Worm (Caenorhabditis elegans) whole organism, L4 larva: ENCODE data around the gene C14A4.7.

Experiments used
- F26F4.8 ChIP-seq: fragments of 200-800 bp; sonication (Bioruptor generic); conservative IDR thresholded peaks from 2 replicates; pipeline ENCODE4 v1.3.6; 2022; ENCODE audit warnings: missing genetic modification characterization, missing compliant biosample characterization
- F44E2.7 ChIP-seq: fragments of 200-800 bp; sonication (Bioruptor generic); IDR thresholded peaks from 2 replicates; pipeline ENCODE4 v2.1.2; 2022; ENCODE audit warnings: missing genetic modification characterization, missing compliant biosample characterization
- F49E8.2 ChIP-seq: sonication (generic microtip); optimal IDR thresholded peaks from 2 replicates; lab custom pipeline; 2016; ENCODE audit warnings: missing compliant biosample characterization, mild to moderate bottlenecking, missing genetic modification characterization, borderline replicate concordance
- T20F7.1 ChIP-seq: fragments of 200-800 bp; sonication (Bioruptor generic); optimal IDR thresholded peaks from 2 replicates; lab custom pipeline; 2018; ENCODE audit warnings: mild to moderate bottlenecking, missing genetic modification characterization, missing compliant biosample characterization
- T26A8.4 ChIP-seq: fragments of 200-800 bp; sonication (Bioruptor generic); IDR thresholded peaks from 2 replicates; pipeline ENCODE4 v1.3.6; 2022; ENCODE audit warnings: missing genetic modification characterization, missing compliant biosample characterization
- Y105C5A.15 ChIP-seq: fragments of 200-800 bp; sonication (Bioruptor generic); IDR thresholded peaks from 2 replicates; pipeline ENCODE4 v1.3.6; 2022; ENCODE audit warnings: missing genetic modification characterization, missing compliant biosample characterization
- Y75B8A.6 ChIP-seq: fragments of 200-800 bp; sonication (Bioruptor generic); IDR thresholded peaks from 2 replicates; pipeline ENCODE4 v1.3.6; 2022; ENCODE audit warnings: missing genetic modification reagents, missing genetic modification characterization, missing compliant biosample characterization
- ZK337.2 ChIP-seq: fragments of 200-800 bp; sonication (Bioruptor generic); IDR thresholded peaks from 2 replicates; pipeline ENCODE4 v1.3.6; 2022; ENCODE audit warnings: missing genetic modification reagents, missing genetic modification characterization, missing compliant biosample characterization
- aha-1 ChIP-seq: fragments of 150-350 bp; peaks from one replicate; lab custom pipeline; 2014; ENCODE audit warnings: missing biosample characterization, missing genetic modification characterization
- ama-1 ChIP-seq: fragments of 150-350 bp; optimal IDR thresholded peaks from 2 replicates; lab custom pipeline; 2014; ENCODE audit warnings: inconsistent platforms, mixed read lengths
- ceh-20 ChIP-seq: fragments of 200-800 bp; sonication (Bioruptor generic); IDR thresholded peaks from 2 replicates; pipeline ENCODE4 v1.3.6; 2022; ENCODE audit warnings: missing genetic modification reagents, missing genetic modification characterization, missing compliant biosample characterization
- ceh-62 ChIP-seq: sonication (generic microtip); optimal IDR thresholded peaks from 2 replicates; lab custom pipeline; 2017; ENCODE audit warnings: missing biosample characterization, missing genetic modification characterization
- ces-1 ChIP-seq: fragments of 150-350 bp; sonication (generic microtip); optimal IDR thresholded peaks from 4 replicates; lab custom pipeline; 2014; ENCODE audit warnings: missing biosample characterization, missing genetic modification reagents, missing genetic modification characterization
- daf-19 ChIP-seq: fragments of 200-800 bp; sonication (Bioruptor generic); conservative IDR thresholded peaks from 2 replicates; pipeline ENCODE4 v1.3.6; 2022; ENCODE audit warnings: missing genetic modification characterization, missing compliant biosample characterization
- daf-8 ChIP-seq: fragments of 200-800 bp; sonication (Bioruptor generic); IDR thresholded peaks from 2 replicates; pipeline ENCODE4 v1.3.6; 2022; ENCODE audit warnings: missing genetic modification characterization, missing compliant biosample characterization
- dmd-6 ChIP-seq: fragments of 200-800 bp; sonication (Bioruptor generic); IDR thresholded peaks from 2 replicates; pipeline ENCODE4 v1.3.6; 2022; ENCODE audit warnings: missing genetic modification reagents, missing genetic modification characterization, missing compliant biosample characterization
- dmd-9 ChIP-seq: fragments of 200-800 bp; sonication (Bioruptor generic); IDR thresholded peaks from 2 replicates; pipeline ENCODE4 v1.3.6; 2022; ENCODE audit warnings: missing genetic modification reagents, missing genetic modification characterization, missing compliant biosample characterization
- fkh-10 ChIP-seq: fragments of 150-350 bp; optimal IDR thresholded peaks from 2 replicates; lab custom pipeline; 2014; ENCODE audit warnings: missing biosample characterization, missing genetic modification reagents, missing genetic modification characterization
- fos-1 ChIP-seq: fragments of 150-350 bp; optimal IDR thresholded peaks from 2 replicates; lab custom pipeline; 2014; ENCODE audit warnings: missing biosample characterization, missing genetic modification characterization
- gei-8 ChIP-seq: fragments of 200-800 bp; sonication (Bioruptor generic); optimal IDR thresholded peaks from 2 replicates; lab custom pipeline; 2018; ENCODE audit warnings: mild to moderate bottlenecking, missing genetic modification characterization, missing compliant biosample characterization
- hif-1 ChIP-seq, 2 experiments: sonication (generic microtip); optimal IDR thresholded peaks; 2 replicates each; lab custom pipeline; 2016 to 2017; ENCODE audit warnings: missing compliant biosample characterization in 2 of 2, missing genetic modification characterization in 2 of 2, missing genetic modification reagents in 2 of 2, missing genotype in 2 of 2, mild to moderate bottlenecking in 1 of 2
- hlh-11 ChIP-seq: fragments of 200-800 bp; sonication (Bioruptor generic); optimal IDR thresholded peaks from 2 replicates; lab custom pipeline; 2018; ENCODE audit warnings: mild to moderate bottlenecking, missing genetic modification characterization, missing compliant biosample characterization
- jun-1 ChIP-seq: fragments of 150-350 bp; optimal IDR thresholded peaks from 2 replicates; lab custom pipeline; 2014; ENCODE audit warnings: missing biosample characterization, missing genetic modification reagents, missing genetic modification characterization
- lim-7 ChIP-seq: fragments of 200-800 bp; sonication (Bioruptor generic); IDR thresholded peaks from 2 replicates; pipeline ENCODE4 v1.3.6; 2022; ENCODE audit warnings: missing genetic modification characterization, missing compliant biosample characterization
- lin-1 ChIP-seq: fragments of 200-800 bp; sonication (Bioruptor generic); IDR thresholded peaks from 2 replicates; pipeline ENCODE4 v1.3.6; 2022; ENCODE audit warnings: missing genetic modification reagents, missing genetic modification characterization, missing compliant biosample characterization
- lin-39 ChIP-seq: fragments of 150-350 bp; optimal IDR thresholded peaks from 2 replicates; lab custom pipeline; 2014; ENCODE audit warnings: missing biosample characterization, missing genetic modification reagents, missing genetic modification characterization
- mdl-1 ChIP-seq, 2 experiments: fragments of 150-350 bp in 1 of 2; sonication (generic microtip) in 1 of 2; optimal IDR thresholded peaks; 2 replicates each; lab custom pipeline; 2014 to 2017; ENCODE audit warnings: missing biosample characterization in 2 of 2, missing genetic modification characterization in 2 of 2
- mxl-2 ChIP-seq: fragments of 200-800 bp; sonication (Bioruptor generic); conservative IDR thresholded peaks from 2 replicates; pipeline ENCODE4 v1.3.6; 2022; ENCODE audit warnings: missing genetic modification reagents, missing genetic modification characterization, missing compliant biosample characterization
- mxl-3 ChIP-seq: fragments of 200-800 bp; sonication (Bioruptor generic); optimal IDR thresholded peaks from 2 replicates; lab custom pipeline; 2018; ENCODE audit warnings: mild to moderate bottlenecking, missing genetic modification characterization, missing compliant biosample characterization
- nhr-10 ChIP-seq: fragments of 150-350 bp; optimal IDR thresholded peaks from 2 replicates; lab custom pipeline; 2014; ENCODE audit warnings: missing biosample characterization, missing genetic modification characterization
- nhr-102 ChIP-seq: sonication (generic microtip); optimal IDR thresholded peaks from 2 replicates; lab custom pipeline; 2016; ENCODE audit warnings: mild to moderate bottlenecking, missing genetic modification characterization, moderate library complexity, missing compliant biosample characterization
- nhr-11 ChIP-seq: fragments of 150-350 bp; optimal IDR thresholded peaks from 2 replicates; lab custom pipeline; 2014; ENCODE audit warnings: missing biosample characterization, missing genetic modification characterization
- nhr-237 ChIP-seq: sonication (generic microtip); optimal IDR thresholded peaks from 2 replicates; lab custom pipeline; 2017; ENCODE audit warnings: missing biosample characterization, missing genetic modification characterization
- nhr-25 ChIP-seq: sonication (generic microtip); optimal IDR thresholded peaks from 2 replicates; lab custom pipeline; 2017; ENCODE audit warnings: missing genetic modification characterization, mild to moderate bottlenecking, missing compliant biosample characterization, antibody characterized with exemption, moderate library complexity, borderline replicate concordance; ENCODE audit not compliant: insufficient read depth
- nhr-48 ChIP-seq: sonication (generic microtip); optimal IDR thresholded peaks from 2 replicates; lab custom pipeline; 2016; ENCODE audit warnings: mild to moderate bottlenecking, missing genetic modification characterization, missing compliant biosample characterization
- nhr-6 ChIP-seq: fragments of 150-350 bp; optimal IDR thresholded peaks from 2 replicates; lab custom pipeline; 2014; ENCODE audit warnings: missing biosample characterization, missing genetic modification characterization
- nhr-76 ChIP-seq: fragments of 150-350 bp; optimal IDR thresholded peaks from 2 replicates; lab custom pipeline; 2014; ENCODE audit warnings: missing biosample characterization, missing genetic modification characterization
- nhr-77 ChIP-seq: fragments of 150-350 bp; optimal IDR thresholded peaks from 2 replicates; lab custom pipeline; 2014; ENCODE audit warnings: missing biosample characterization, missing genetic modification characterization
- php-3 ChIP-seq: fragments of 200-800 bp; sonication (Bioruptor generic); IDR thresholded peaks from 2 replicates; pipeline ENCODE4 v1.3.6; 2022; ENCODE audit warnings: missing genetic modification reagents, missing genetic modification characterization, missing compliant biosample characterization
- rbr-2 ChIP-seq: sonication (generic microtip); optimal IDR thresholded peaks from 2 replicates; lab custom pipeline; 2016; ENCODE audit warnings: missing genotype, missing genetic modification characterization, missing compliant biosample characterization
- saeg-2 ChIP-seq: fragments of 200-800 bp; sonication (Bioruptor generic); IDR thresholded peaks from 2 replicates; pipeline ENCODE4 v1.3.6; 2022; ENCODE audit warnings: missing genetic modification reagents, missing genetic modification characterization, missing compliant biosample characterization
- sdz-12 ChIP-seq: fragments of 200-800 bp; sonication (Bioruptor generic); optimal IDR thresholded peaks from 2 replicates; lab custom pipeline; 2018; ENCODE audit warnings: mild to moderate bottlenecking, missing genetic modification characterization, missing compliant biosample characterization
- set-16 ChIP-seq: fragments of 200-800 bp; sonication (Bioruptor generic); IDR thresholded peaks from 2 replicates; pipeline ENCODE4 v1.3.6; 2022; ENCODE audit warnings: missing genetic modification reagents, missing genetic modification characterization, missing compliant biosample characterization
- snpc-1.2 ChIP-seq: fragments of 200-800 bp; sonication (Bioruptor generic); IDR thresholded peaks from 2 replicates; pipeline ENCODE4 v1.3.6; 2022; ENCODE audit warnings: missing genetic modification reagents, missing genetic modification characterization, missing compliant biosample characterization
- tag-97 ChIP-seq: fragments of 200-800 bp; sonication (Bioruptor generic); IDR thresholded peaks from 2 replicates; pipeline ENCODE4 v1.3.6; 2022; ENCODE audit warnings: missing genetic modification characterization, missing compliant biosample characterization
- tra-1 ChIP-seq: fragments of 200-800 bp; sonication (Bioruptor generic); IDR thresholded peaks from 2 replicates; pipeline ENCODE4 v1.3.6; 2022; ENCODE audit warnings: missing genetic modification reagents, missing genetic modification characterization, missing compliant biosample characterization
- unc-130 ChIP-seq: sonication (generic microtip); optimal IDR thresholded peaks from 2 replicates; lab custom pipeline; 2016; ENCODE audit warnings: missing genetic modification reagents, missing genetic modification characterization, missing compliant biosample characterization
- unc-62 ChIP-seq, 3 experiments: fragments of 150-350 bp in 1 of 3; sonication (generic microtip); optimal IDR thresholded peaks in 2 of 3; peaks in 1 of 3; 1 replicate in 1 of 3; 2 replicates in 2 of 3; lab custom pipeline; 2014 to 2017; ENCODE audit warnings: missing biosample characterization in 3 of 3, missing genetic modification characterization in 3 of 3, missing genetic modification reagents in 3 of 3, missing genotype in 1 of 3
- zip-2 ChIP-seq: fragments of 150-350 bp; optimal IDR thresholded peaks from 2 replicates; lab custom pipeline; 2014; ENCODE audit warnings: missing biosample characterization, missing genetic modification characterization

Gene C14A4.7

ce11 chrII:10548778-10549671 is 47.3 kb downstream of the C14A4.7 start:
- TF ChIP-seq hif-1 (tag; optimal IDR thresholded peaks at IDR 0.05; lab: Kevin White, UChicago), result peak; percentile 36 to 92
- TF ChIP-seq Y105C5A.15, result no peak
- peak; percentile 88 for TF ChIP-seq fkh-10 (GFP tag; lab: Kevin White, UChicago)
- peak; percentile 54; the same call in 1 of the 2 replicates for TF ChIP-seq snpc-1.2 (GFP tag; lab: Robert Waterston, UW)
- peak; percentile 82 for TF ChIP-seq hlh-11 (tag; lab: Kevin White, UChicago)
- TF ChIP-seq saeg-2 (GFP tag; lab: Robert Waterston, UW), result 0 out of 2 replicates have a peak, but pooled peaks have one; percentile 28
- no peak for TF ChIP-seq F44E2.7 (GFP tag; lab: Robert Waterston, UW)
- peak; percentile 74 for TF ChIP-seq nhr-48
- no peak for TF ChIP-seq ces-1 (GFP tag; lab: Kevin White, UChicago)
- TF ChIP-seq dmd-9, result 0 out of 2 replicates have a peak, but pooled peaks have one; percentile 59
- no peak for TF ChIP-seq ceh-62
- TF ChIP-seq zip-2, result no peak
- TF ChIP-seq php-3 (GFP tag; lab: Robert Waterston, UW), result peak; percentile 43; the same call in 1 of the 2 replicates
- TF ChIP-seq gei-8 (GFP tag; lab: Kevin White, UChicago), result no peak
- TF ChIP-seq ZK337.2 (GFP tag; lab: Robert Waterston, UW), result no peak
- peak; percentile 97 for TF ChIP-seq ama-1 (lab: Kevin White, UChicago)
- peak; percentile 99 for TF ChIP-seq nhr-11 (tag; lab: Kevin White, UChicago)
- TF ChIP-seq nhr-10 (tag; lab: Kevin White, UChicago), result peak; percentile 56
- peak; percentile 76 for TF ChIP-seq lin-39
- TF ChIP-seq mdl-1 (tag; optimal IDR thresholded peaks at IDR 0.05; lab: Kevin White, UChicago), result peak; percentile 89 to 95
- peak; percentile 76 for TF ChIP-seq dmd-6 (GFP tag; lab: Robert Waterston, UW)
- TF ChIP-seq nhr-6 (tag; lab: Kevin White, UChicago), result peak; percentile 57
- TF ChIP-seq nhr-77 (tag; lab: Kevin White, UChicago), result peak; percentile 49
- TF ChIP-seq aha-1 (tag; lab: Kevin White, UChicago), result peak; percentile 100
- peak; percentile 96 for TF ChIP-seq set-16 (GFP tag; lab: Robert Waterston, UW)
- peak; percentile 38 for TF ChIP-seq jun-1 (tag; lab: Kevin White, UChicago)
- TF ChIP-seq lim-7 (GFP tag; lab: Robert Waterston, UW), result peak; percentile 74
- peak; percentile 66 for TF ChIP-seq T20F7.1
- peak; percentile 51 for TF ChIP-seq nhr-25
- peak; percentile 11; the same call in 1 of the 2 replicates for TF ChIP-seq lin-1 (GFP tag; lab: Robert Waterston, UW)
- no peak for TF ChIP-seq nhr-76 (tag; lab: Kevin White, UChicago)
- TF ChIP-seq fos-1, result no peak
- TF ChIP-seq unc-62 (GFP tag; optimal IDR thresholded peaks at IDR 0.05 in 1 of 2; lab: Kevin White, UChicago), result peak in 1 of 2 experiments; percentile 99
- TF ChIP-seq unc-62 (tag; optimal IDR thresholded peaks at IDR 0.05; lab: Kevin White, UChicago), result no peak
- TF ChIP-seq tag-97, result no peak
- TF ChIP-seq rbr-2 (tag; lab: Kevin White, UChicago), result peak; percentile 91
- TF ChIP-seq F26F4.8 (GFP tag; lab: Robert Waterston, UW), result no peak
- peak; percentile 85 for TF ChIP-seq mxl-3 (GFP tag; lab: Kevin White, UChicago)
- peak; percentile 61; the same call in 1 of the 2 replicates for TF ChIP-seq ceh-20 (GFP tag; lab: Robert Waterston, UW)
- peak; percentile 31; the same call in 1 of the 2 replicates for TF ChIP-seq tra-1 (GFP tag; lab: Robert Waterston, UW)
- TF ChIP-seq daf-19 (GFP tag; lab: Robert Waterston, UW), result 0 out of 2 replicates have a peak, but pooled peaks have one; percentile 57
- no peak for TF ChIP-seq sdz-12 (GFP tag; lab: Kevin White, UChicago)
- TF ChIP-seq unc-130 (GFP tag; lab: Kevin White, UChicago), result peak; percentile 16
- no peak for TF ChIP-seq nhr-237 (tag; lab: Kevin White, UChicago)
- TF ChIP-seq daf-8 (GFP tag; lab: Robert Waterston, UW), result no peak
- peak; percentile 32 for TF ChIP-seq nhr-102 (tag; lab: Kevin White, UChicago)
- no peak for TF ChIP-seq Y75B8A.6
- TF ChIP-seq F49E8.2 (tag; lab: Kevin White, UChicago), result no peak
- peak; percentile 69 for TF ChIP-seq T26A8.4
- TF ChIP-seq mxl-2 (GFP tag; lab: Robert Waterston, UW), result no peak
